Fruit fly (Drosophila melanogaster) whole organism, embryonic: ENCODE data around the gene Bgb.
A peak's percentile ranks its signal among the peaks of the same experiment; 100 is the strongest.

Experiments
- CG1024 ChIP-seq: fragments of 200-800 bp; sonication (Bioruptor generic); IDR thresholded peaks from 2 replicates; pipeline ENCODE4 v1.3.6; 2022; ENCODE audit warnings: missing biosample characterization, missing genetic modification characterization
- CG10267 ChIP-seq: fragments of 200-800 bp; sonication (Bioruptor generic); optimal IDR thresholded peaks from 2 replicates; lab custom pipeline; 2018; ENCODE audit warnings: missing biosample characterization, mild to moderate bottlenecking, missing genetic modification characterization, moderate library complexity
- CG10366 ChIP-seq: fragments of 200-800 bp; sonication (Bioruptor generic); IDR thresholded peaks from 2 replicates; pipeline ENCODE4 v1.3.6; 2022; ENCODE audit warnings: missing biosample characterization, missing genetic modification characterization
- CG10462 ChIP-seq: fragments of 200-800 bp; sonication (Bioruptor generic); optimal IDR thresholded peaks from 2 replicates; lab custom pipeline; 2016; ENCODE audit warnings: missing biosample characterization, missing genetic modification characterization
- CG10959 ChIP-seq: fragments of 200-800 bp; sonication (Bioruptor generic); IDR thresholded peaks from 2 replicates; pipeline ENCODE4 v1.3.6; 2022; ENCODE audit warnings: missing biosample characterization, missing genetic modification characterization
- CG11093 ChIP-seq: fragments of 200-800 bp; sonication (Bioruptor generic); IDR thresholded peaks from 3 replicates; pipeline ENCODE4 v1.3.6; 2022; ENCODE audit warnings: missing biosample characterization, missing genetic modification characterization
- CG11398 ChIP-seq: fragments of 200-800 bp; sonication (Bioruptor generic); optimal IDR thresholded peaks from 2 replicates; lab custom pipeline; 2016; ENCODE audit warnings: missing biosample characterization, missing genetic modification characterization
- CG13624 ChIP-seq: fragments of 200-800 bp; sonication (Bioruptor generic); optimal IDR thresholded peaks from 2 replicates; lab custom pipeline; 2016; ENCODE audit warnings: missing biosample characterization, missing genetic modification characterization
- CG16779 ChIP-seq: fragments of 200-800 bp; sonication (Bioruptor generic); IDR thresholded peaks from 2 replicates; pipeline ENCODE4 v1.3.6; 2022; ENCODE audit warnings: missing biosample characterization, missing genetic modification characterization
- CG16815 ChIP-seq: fragments of 200-800 bp; sonication (Bioruptor generic); optimal IDR thresholded peaks from 3 replicates; lab custom pipeline; 2017; ENCODE audit warnings: missing biosample characterization, mild to moderate bottlenecking, missing genetic modification characterization
- CG17328 ChIP-seq: fragments of 200-800 bp; sonication (Bioruptor generic); IDR thresholded peaks from 2 replicates; pipeline ENCODE4 v1.3.6; 2022; ENCODE audit warnings: missing biosample characterization, missing genetic modification characterization
- CG17361 ChIP-seq: fragments of 200-800 bp; sonication (Bioruptor generic); IDR thresholded peaks from 3 replicates; pipeline ENCODE4 v1.3.6; 2022; ENCODE audit warnings: missing biosample characterization, missing genetic modification characterization
- CG1832 ChIP-seq: fragments of 200-800 bp; sonication (Bioruptor generic); optimal IDR thresholded peaks from 2 replicates; lab custom pipeline; 2017; ENCODE audit warnings: missing biosample characterization, mild to moderate bottlenecking, missing genetic modification characterization, inconsistent platforms
- CG3281 ChIP-seq: fragments of 200-800 bp; sonication (Bioruptor generic); optimal IDR thresholded peaks from 3 replicates; lab custom pipeline; 2017; ENCODE audit warnings: missing biosample characterization, mild to moderate bottlenecking, missing genetic modification characterization
- CG33557 ChIP-seq: fragments of 200-800 bp; sonication (Bioruptor generic); optimal IDR thresholded peaks from 2 replicates; lab custom pipeline; 2019; ENCODE audit warnings: missing biosample characterization, mild to moderate bottlenecking, missing genetic modification characterization, moderate library complexity
- CG4328 ChIP-seq: fragments of 200-800 bp; sonication (Bioruptor generic); optimal IDR thresholded peaks from 3 replicates; lab custom pipeline; 2017; ENCODE audit warnings: missing biosample characterization, missing genetic modification reagents, missing genetic modification characterization
- CG5180 ChIP-seq: fragments of 200-800 bp; sonication (Bioruptor generic); optimal IDR thresholded peaks from 3 replicates; lab custom pipeline; 2017; ENCODE audit warnings: missing biosample characterization, missing genetic modification characterization, mild to moderate bottlenecking, moderate library complexity, missing genetic modification reagents
- CG5245 ChIP-seq: fragments of 200-800 bp; sonication (Bioruptor generic); optimal IDR thresholded peaks from 3 replicates; lab custom pipeline; 2016; ENCODE audit warnings: missing biosample characterization, missing genetic modification characterization
- CG7556 ChIP-seq: fragments of 200-800 bp; sonication (Bioruptor generic); optimal IDR thresholded peaks from 2 replicates; lab custom pipeline; 2017; ENCODE audit warnings: missing biosample characterization, mild to moderate bottlenecking, missing genetic modification characterization
- CG7786 ChIP-seq: fragments of 200-800 bp; sonication (Bioruptor generic); optimal IDR thresholded peaks from 2 replicates; lab custom pipeline; 2016; ENCODE audit warnings: missing biosample characterization, missing genetic modification characterization
- CG7963 ChIP-seq: fragments of 200-800 bp; sonication (Bioruptor generic); IDR thresholded peaks from 3 replicates; pipeline ENCODE4 v1.3.6; 2022; ENCODE audit warnings: missing biosample characterization, missing genetic modification characterization; ENCODE audit not compliant: partially characterized antibody
- CG9215 ChIP-seq: fragments of 200-800 bp; sonication (Bioruptor generic); IDR thresholded peaks from 2 replicates; pipeline ENCODE4 v1.3.6; 2022; ENCODE audit warnings: missing biosample characterization, missing genetic modification characterization
- CG9437 ChIP-seq: fragments of 200-800 bp; sonication (Bioruptor generic); optimal IDR thresholded peaks from 2 replicates; lab custom pipeline; 2018; ENCODE audit warnings: missing biosample characterization, mild to moderate bottlenecking, missing genetic modification characterization
- E2f1 ChIP-seq: fragments of 200-800 bp; sonication (Bioruptor generic); IDR thresholded peaks from 2 replicates; pipeline ENCODE4 v1.3.6; 2022; ENCODE audit warnings: missing biosample characterization, missing genetic modification characterization
- Elba2 ChIP-seq: fragments of 200-800 bp; sonication (Bioruptor generic); optimal IDR thresholded peaks from 3 replicates; lab custom pipeline; 2016; ENCODE audit warnings: missing biosample characterization, missing genetic modification characterization
- GATAe ChIP-seq: fragments of 200-800 bp; sonication (Bioruptor generic); conservative IDR thresholded peaks from 2 replicates; pipeline ENCODE4 v1.3.6; 2022; ENCODE audit warnings: missing biosample characterization, missing genetic modification characterization
- Gug ChIP-seq: fragments of 200-800 bp; sonication (Bioruptor generic); IDR thresholded peaks from 4 replicates; pipeline ENCODE4 v1.3.6; 2022; ENCODE audit warnings: missing biosample characterization, missing genetic modification characterization
- Jarid2 ChIP-seq: fragments of 200-800 bp; sonication (Bioruptor generic); optimal IDR thresholded peaks from 3 replicates; lab custom pipeline; 2017; ENCODE audit warnings: mild to moderate bottlenecking, missing biosample characterization, missing genetic modification reagents, missing genetic modification characterization
- Med ChIP-seq: fragments of 200-800 bp; sonication (Bioruptor generic); peaks from one replicate; lab custom pipeline; 2016; ENCODE audit warnings: missing biosample characterization, missing genetic modification characterization, mild to moderate bottlenecking, inconsistent platforms, moderate library complexity
- Nf-YB ChIP-seq: fragments of 200-800 bp; sonication (Bioruptor generic); optimal IDR thresholded peaks from 3 replicates; lab custom pipeline; 2019; ENCODE audit warnings: missing biosample characterization, mild to moderate bottlenecking, missing genetic modification characterization, moderate library complexity
- PHDP ChIP-seq: fragments of 200-800 bp; sonication (Bioruptor generic); optimal IDR thresholded peaks from 3 replicates; lab custom pipeline; 2018; ENCODE audit warnings: missing biosample characterization, mild to moderate bottlenecking, missing genetic modification characterization, moderate library complexity
- Trl ChIP-seq, 3 experiments: fragments of >200 bp in 2 of 3; fragments of 200-800 bp in 1 of 3; sonication (Bioruptor generic) in 1 of 3; optimal IDR thresholded peaks; 2 replicates in 1 of 3; 3 replicates in 2 of 3; lab custom pipeline; 2016 to 2017; ENCODE audit warnings: missing biosample characterization in 1 of 3, missing genetic modification characterization in 1 of 3
- al ChIP-seq: fragments of 200-800 bp; sonication (Bioruptor generic); IDR thresholded peaks from 2 replicates; pipeline ENCODE4 v1.3.6; 2022; ENCODE audit warnings: missing biosample characterization, missing genetic modification characterization
- amos ChIP-seq: fragments of 200-800 bp; sonication (Bioruptor generic); IDR thresholded peaks from 2 replicates; pipeline ENCODE4 v1.3.6; 2022; ENCODE audit warnings: missing biosample characterization, missing genetic modification characterization; ENCODE audit not compliant: partially characterized antibody
- ato ChIP-seq: fragments of 200-800 bp; sonication (Bioruptor generic); IDR thresholded peaks from 2 replicates; pipeline ENCODE4 v1.3.6; 2022; ENCODE audit warnings: missing biosample characterization, missing genetic modification characterization; ENCODE audit not compliant: partially characterized antibody
- bbx ChIP-seq: fragments of 200-800 bp; sonication (Bioruptor generic); IDR thresholded peaks from 2 replicates; pipeline ENCODE4 v1.3.6; 2022; ENCODE audit warnings: missing biosample characterization, missing genetic modification characterization; ENCODE audit not compliant: partially characterized antibody
- bsh ChIP-seq, 2 experiments: fragments of 200-800 bp; sonication (Bioruptor generic); optimal IDR thresholded peaks; 2 replicates each; lab custom pipeline; 2017 to 2018; ENCODE audit warnings: mild to moderate bottlenecking in 2 of 2, missing biosample characterization in 2 of 2, missing genetic modification characterization in 2 of 2, moderate library complexity in 1 of 2
- cg ChIP-seq: fragments of 200-800 bp; sonication (Bioruptor generic); optimal IDR thresholded peaks from 3 replicates; lab custom pipeline; 2019; ENCODE audit warnings: missing biosample characterization, mild to moderate bottlenecking, missing genetic modification characterization, moderate library complexity
- crc ChIP-seq: fragments of 200-800 bp; sonication (Bioruptor generic); optimal IDR thresholded peaks from 2 replicates; lab custom pipeline; 2016; ENCODE audit warnings: missing biosample characterization, missing genetic modification characterization
- gfzf ChIP-seq: fragments of 200-800 bp; sonication (Bioruptor generic); optimal IDR thresholded peaks from 2 replicates; lab custom pipeline; 2016; ENCODE audit warnings: missing biosample characterization, mild to moderate bottlenecking, missing genetic modification characterization, moderate library complexity
- gsb ChIP-seq: fragments of 200-800 bp; sonication (Bioruptor generic); IDR thresholded peaks from 2 replicates; pipeline ENCODE4 v1.3.6; 2022; ENCODE audit warnings: missing biosample characterization, missing genetic modification characterization
- inv ChIP-seq: fragments of 200-800 bp; sonication (Bioruptor generic); IDR thresholded peaks from 2 replicates; pipeline ENCODE4 v1.3.6; 2022; ENCODE audit warnings: missing biosample characterization, missing genetic modification characterization; ENCODE audit not compliant: partially characterized antibody
- lab ChIP-seq: fragments of 200-800 bp; sonication (Bioruptor generic); optimal IDR thresholded peaks from 3 replicates; lab custom pipeline; 2017; ENCODE audit warnings: missing biosample characterization, missing genetic modification characterization, mild to moderate bottlenecking, moderate library complexity, missing genetic modification reagents
- lmd ChIP-seq: fragments of 200-800 bp; sonication (Bioruptor generic); IDR thresholded peaks from 2 replicates; pipeline ENCODE4 v1.3.6; 2022; ENCODE audit warnings: missing biosample characterization, missing genetic modification characterization
- otp ChIP-seq: fragments of 200-800 bp; sonication (Bioruptor generic); IDR thresholded peaks from 3 replicates; pipeline ENCODE4, ENCODE4 v1.3.6; 2022; ENCODE audit warnings: missing biosample characterization, missing genetic modification characterization
- seq ChIP-seq: fragments of 200-800 bp; sonication (Bioruptor generic); IDR thresholded peaks from 2 replicates; pipeline ENCODE4 v1.3.6; 2022; ENCODE audit warnings: missing biosample characterization, missing genetic modification characterization
- sim ChIP-seq: fragments of 200-800 bp; sonication (Bioruptor generic); IDR thresholded peaks from 2 replicates; pipeline ENCODE4 v1.3.6; 2022; ENCODE audit warnings: missing biosample characterization, missing genetic modification characterization
- tgo ChIP-seq: fragments of 200-800 bp; sonication (Bioruptor generic); IDR thresholded peaks from 3 replicates; pipeline ENCODE4 v1.3.6; 2022; ENCODE audit warnings: missing biosample characterization, missing genetic modification characterization
- wek ChIP-seq: fragments of 200-800 bp; sonication (Bioruptor generic); optimal IDR thresholded peaks from 3 replicates; lab custom pipeline; 2018; ENCODE audit warnings: missing biosample characterization, mild to moderate bottlenecking, missing genetic modification characterization, moderate library complexity

The Bgb gene

dm6 chr3L:1629064-1629777, 10.3 kb upstream of the Bgb start, which contains the start of gene GC (continued):
- TF ChIP-seq E2f1 (GFP tag; lab: Robert Waterston, UW) (no peak), CG16779 (peak; percentile 37; the same call in 1 of the 2 replicates), CG5180 (GFP tag; lab: Kevin White, UChicago) (no peak), PHDP (no peak), CG10366 (GFP tag; lab: Robert Waterston, UW) (peak; percentile 24), CG10267 (tag; lab: Kevin White, UChicago) (no peak), CG3281 (GFP tag; lab: Kevin White, UChicago) (no peak), gfzf (GFP tag; lab: Kevin White, UChicago) (no peak), CG17361 (GFP tag; lab: Robert Waterston, UW) (no peak), al (no peak), Nf-YB (GFP tag; lab: Kevin White, UChicago) (no peak), inv (GFP tag; lab: Robert Waterston, UW) (no peak), otp (GFP tag; lab: Robert Waterston, UW) (no peak), ato (GFP tag; lab: Robert Waterston, UW) (no peak), GATAe (GFP tag; lab: Robert Waterston, UW) (no peak), cg (GFP tag; lab: Kevin White, UChicago) (no peak), gsb (GFP tag; lab: Robert Waterston, UW) (no peak), CG33557 (GFP tag; lab: Kevin White, UChicago) (no peak), CG4328 (GFP tag; lab: Kevin White, UChicago) (no peak), CG10959 (GFP tag; lab: Robert Waterston, UW) (no peak), Jarid2 (GFP tag; lab: Kevin White, UChicago) (no peak)

dm6 chr3L:1636886-1637285, 2.6 kb upstream of the Bgb start:
- no peak for TF ChIP-seq bbx (GFP tag; lab: Robert Waterston, UW)
- TF ChIP-seq amos: no peak
- TF ChIP-seq CG7963 (GFP tag; lab: Robert Waterston, UW): no peak
- TF ChIP-seq Trl (optimal IDR thresholded peaks at IDR 0.05; lab: Kevin White, UChicago): peak; percentile 55 to 76
- no peak for TF ChIP-seq Trl (GFP tag; optimal IDR thresholded peaks at IDR 0.05; lab: Kevin White, UChicago)
- TF ChIP-seq CG33557 (GFP tag; lab: Kevin White, UChicago): no peak
- no peak for TF ChIP-seq CG10462 (GFP tag; lab: Kevin White, UChicago)
- TF ChIP-seq CG16815: no peak
- peak; percentile 27 for TF ChIP-seq CG1832
- no peak for TF ChIP-seq CG5245 (GFP tag; lab: Kevin White, UChicago)
- no peak for TF ChIP-seq CG9215
- no peak for TF ChIP-seq CG7556 (GFP tag; lab: Kevin White, UChicago)
- no peak for TF ChIP-seq CG7786
- no peak for TF ChIP-seq sim (GFP tag; lab: Robert Waterston, UW)
- TF ChIP-seq bsh (GFP tag; optimal IDR thresholded peaks at IDR 0.05; lab: Kevin White, UChicago): no peak
- no peak for TF ChIP-seq lab (GFP tag; lab: Kevin White, UChicago)
- TF ChIP-seq Elba2: peak; percentile 12
- TF ChIP-seq seq: peak; percentile 37; the same call in 1 of the 2 replicates
- peak; percentile 50 for TF ChIP-seq Med
- TF ChIP-seq CG11398 (GFP tag; lab: Kevin White, UChicago): no peak
- TF ChIP-seq Gug (GFP tag; lab: Robert Waterston, UW): no peak
- no peak for TF ChIP-seq CG9437
- no peak for TF ChIP-seq crc (GFP tag; lab: Kevin White, UChicago)
- no peak for TF ChIP-seq tgo (GFP tag; lab: Robert Waterston, UW)
- no peak for TF ChIP-seq CG17328
- no peak for TF ChIP-seq wek (GFP tag; lab: Kevin White, UChicago)
- TF ChIP-seq CG13624 (GFP tag; lab: Kevin White, UChicago): no peak
- no peak for TF ChIP-seq CG1024
- no peak for TF ChIP-seq CG11093 (GFP tag; lab: Robert Waterston, UW)
- no peak for TF ChIP-seq lmd
